Fruit fly (Drosophila melanogaster): ENCODE measurements around the gene t-Grip128.

Gene t-Grip128

DNA sequence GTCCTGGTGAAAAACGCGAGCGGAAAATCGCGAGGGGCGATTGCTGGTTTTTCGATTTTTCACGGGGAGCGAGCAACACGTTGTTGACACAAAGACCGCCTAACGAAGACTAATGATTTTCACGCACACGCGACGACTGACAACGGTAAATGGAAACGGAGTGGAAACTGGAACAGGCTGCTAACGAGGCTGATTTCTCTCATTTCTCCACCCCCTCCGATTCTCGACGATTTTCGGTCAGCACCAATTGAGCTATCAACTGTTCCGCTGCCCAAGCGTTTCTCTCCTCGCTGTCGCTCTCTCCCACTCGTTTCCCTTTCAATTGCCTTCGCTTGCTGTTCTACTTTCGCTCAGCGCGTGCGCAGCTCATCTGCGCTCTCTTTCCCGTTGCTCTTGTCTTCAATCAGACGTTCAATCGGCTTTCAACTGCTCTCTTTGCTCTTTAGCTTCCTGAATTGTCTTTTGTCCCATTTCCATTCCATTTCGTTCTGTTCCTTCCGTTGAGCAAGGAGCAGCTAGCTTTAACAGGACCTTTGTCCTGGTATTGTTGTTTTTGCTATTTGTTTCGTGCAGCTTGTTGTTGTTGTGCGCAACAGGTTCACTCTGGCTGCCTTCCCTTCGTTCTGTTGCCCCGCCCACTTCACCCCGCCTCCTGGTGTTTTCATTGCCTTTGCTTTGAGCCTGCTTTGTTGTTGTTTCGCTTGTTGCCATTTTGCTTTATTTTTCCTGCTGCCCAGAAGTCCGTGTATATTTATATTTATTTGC is 20.4 kb downstream of the t-Grip128 start (continued):
- peak; percentile 25 for TF ChIP-seq stwl (tag; optimal IDR thresholded peaks at IDR 0.05)
- TF ChIP-seq tin (GFP tag; optimal IDR thresholded peaks at IDR 0.05): no peak
- 0 out of 2 replicates have a peak, but pooled peaks have one; percentile 7 for TF ChIP-seq CG31441 (GFP tag; IDR thresholded peaks at IDR 0.05)
- no peak for TF ChIP-seq CG14050 (GFP tag; IDR thresholded peaks at IDR 0.05)
- no peak for TF ChIP-seq Lim3 (GFP tag; IDR thresholded peaks at IDR 0.05)
- TF ChIP-seq tap (tag; optimal IDR thresholded peaks at IDR 0.05): no peak
- TF ChIP-seq ERR (GFP tag; optimal IDR thresholded peaks at IDR 0.05): no peak
- no peak for TF ChIP-seq mld (GFP tag; IDR thresholded peaks at IDR 0.05; ENCODE audit: partially characterized antibody)
- no peak for TF ChIP-seq cwo (GFP tag; optimal IDR thresholded peaks at IDR 0.05)
- no peak for TF ChIP-seq danr (GFP tag; IDR thresholded peaks at IDR 0.05)
- no peak for TF ChIP-seq ttk (GFP tag; IDR thresholded peaks at IDR 0.05)
- no peak for TF ChIP-seq Hr78 (GFP tag; optimal IDR thresholded peaks at IDR 0.05)
- TF ChIP-seq trh (GFP tag; optimal IDR thresholded peaks at IDR 0.05): no peak
- no peak for TF ChIP-seq schlank (tag; optimal IDR thresholded peaks at IDR 0.05)
- no peak for TF ChIP-seq CG1233 (GFP tag; optimal IDR thresholded peaks at IDR 0.05)
- no peak for TF ChIP-seq CG7928 (GFP tag; optimal IDR thresholded peaks at IDR 0.05)
- TF ChIP-seq CG11504 (tag; optimal IDR thresholded peaks at IDR 0.05): no peak
- TF ChIP-seq CG16863 (GFP tag; optimal IDR thresholded peaks at IDR 0.05): no peak
- TF ChIP-seq CG2199 (GFP tag; IDR thresholded peaks at IDR 0.05): 0 out of 3 replicates have a peak, but pooled peaks have one; percentile 61
- no peak for TF ChIP-seq gce (GFP tag; IDR thresholded peaks at IDR 0.05)
- TF ChIP-seq NFAT (GFP tag; IDR thresholded peaks at IDR 0.05): no peak
- TF ChIP-seq Antp (GFP tag; optimal IDR thresholded peaks at IDR 0.05): no peak
- TF ChIP-seq sens (GFP tag): peak; percentile 61
- no peak for TF ChIP-seq usp (GFP tag; optimal IDR thresholded peaks at IDR 0.05)
- no peak for TF ChIP-seq tx (GFP tag; optimal IDR thresholded peaks at IDR 0.05)
- no peak for TF ChIP-seq zfh1 (GFP tag; IDR thresholded peaks at IDR 0.05)
- no peak for TF ChIP-seq ftz-f1 (GFP tag; optimal IDR thresholded peaks at IDR 0.05)
- peak; percentile 51 for TF ChIP-seq CG10462 (GFP tag; optimal IDR thresholded peaks at IDR 0.05)
- TF ChIP-seq Dek (tag; optimal IDR thresholded peaks at IDR 0.05): no peak
- no peak for TF ChIP-seq CG17359 (tag; optimal IDR thresholded peaks at IDR 0.05)
- peak; percentile 98 for TF ChIP-seq scrt (GFP tag; optimal IDR thresholded peaks at IDR 0.05)
- no peak for TF ChIP-seq Fer2 (tag; optimal IDR thresholded peaks at IDR 0.05)
- TF ChIP-seq CG18476 (GFP tag; optimal IDR thresholded peaks at IDR 0.05): peak; percentile 62
- no peak for TF ChIP-seq Myb (GFP tag; optimal IDR thresholded peaks at IDR 0.05)
- TF ChIP-seq CG32772 (GFP tag; IDR thresholded peaks at IDR 0.05): no peak
- TF ChIP-seq CG7786 (GFP tag; optimal IDR thresholded peaks at IDR 0.05): no peak
- TF ChIP-seq vvl (GFP tag; IDR thresholded peaks at IDR 0.05): 0 out of 2 replicates have a peak, but pooled peaks have one; percentile 16
- peak; percentile 39 for TF ChIP-seq HmgD (GFP tag; optimal IDR thresholded peaks at IDR 0.05)
- no peak for TF ChIP-seq CG12744 (GFP tag; optimal IDR thresholded peaks at IDR 0.05)
- no peak for TF ChIP-seq C15 (GFP tag; IDR thresholded peaks at IDR 0.05)
- TF ChIP-seq CG1529 (GFP tag; optimal IDR thresholded peaks at IDR 0.05): peak; percentile 6
- no peak for TF ChIP-seq zfh2 (GFP tag; optimal IDR thresholded peaks at IDR 0.05)
- TF ChIP-seq CG6813 (GFP tag; optimal IDR thresholded peaks at IDR 0.05): peak; percentile 9
- 0 out of 2 replicates have a peak, but pooled peaks have one; percentile 19 for TF ChIP-seq Bgb (GFP tag; IDR thresholded peaks at IDR 0.05; ENCODE audit: partially characterized antibody)
- no peak for TF ChIP-seq CG8388 (GFP tag; optimal IDR thresholded peaks at IDR 0.05)
- TF ChIP-seq gsb (GFP tag; IDR thresholded peaks at IDR 0.05): no peak
- TF ChIP-seq nau (GFP tag; optimal IDR thresholded peaks at IDR 0.05): no peak
- peak; percentile 6 for TF ChIP-seq CG17829 (tag; optimal IDR thresholded peaks at IDR 0.05)
- no peak for TF ChIP-seq fd64A (GFP tag; optimal IDR thresholded peaks at IDR 0.05)
